Worm (Caenorhabditis elegans) whole organism, young adult: Measurements from ENCODE around the gene tftc-1.
A peak's percentile ranks its signal among the peaks of the same experiment; 100 is the strongest.

ENCODE experiments used
- B0019.2 ChIP-seq: fragments of 200-800 bp; sonication (Bioruptor generic); conservative IDR thresholded peaks from 2 replicates; pipeline ENCODE4 v1.3.6; 2022; ENCODE audit warnings: missing genetic modification reagents, missing genetic modification characterization, missing compliant biosample characterization
- F10E7.11 ChIP-seq: sonication (generic microtip); optimal IDR thresholded peaks from 2 replicates; lab custom pipeline; 2017; ENCODE audit warnings: mild to moderate bottlenecking, missing genetic modification characterization, moderate library complexity, missing compliant biosample characterization
- F33H1.4 ChIP-seq: fragments of 200-800 bp; sonication (Bioruptor generic); IDR thresholded peaks from 2 replicates; pipeline ENCODE4 v1.3.6; 2022; ENCODE audit warnings: missing genetic modification reagents, missing genetic modification characterization, missing compliant biosample characterization
- F49E8.2 ChIP-seq: sonication (generic microtip); optimal IDR thresholded peaks from 3 replicates; lab custom pipeline; 2017; ENCODE audit warnings: missing genetic modification characterization, mild to moderate bottlenecking, missing compliant biosample characterization, antibody characterized with exemption, moderate library complexity; ENCODE audit not compliant: insufficient read depth
- F57A8.1 ChIP-seq: fragments of 200-800 bp; sonication (Bioruptor generic); optimal IDR thresholded peaks from 2 replicates; lab custom pipeline; 2018; ENCODE audit warnings: mild to moderate bottlenecking, missing genetic modification characterization, moderate library complexity, missing compliant biosample characterization
- F57C9.4 ChIP-seq: sonication (generic microtip); optimal IDR thresholded peaks from 2 replicates; lab custom pipeline; 2017; ENCODE audit warnings: mild to moderate bottlenecking, missing genetic modification characterization, missing compliant biosample characterization
- K12H6.12 ChIP-seq: fragments of 200-800 bp; sonication (Bioruptor generic); optimal IDR thresholded peaks from 2 replicates; lab custom pipeline; 2018; ENCODE audit warnings: mild to moderate bottlenecking, missing genetic modification characterization, missing compliant biosample characterization
- T26A5.8 ChIP-seq: sonication (generic microtip); optimal IDR thresholded peaks from 2 replicates; lab custom pipeline; 2016; ENCODE audit warnings: missing genetic modification characterization, missing compliant biosample characterization
- Y53F4B.3 ChIP-seq: fragments of 200-800 bp; sonication (Bioruptor generic); IDR thresholded peaks from 2 replicates; pipeline ENCODE4 v1.3.6; 2022; ENCODE audit warnings: missing genetic modification reagents, missing genetic modification characterization, missing compliant biosample characterization
- Y53G8AR.9 ChIP-seq: fragments of 200-800 bp; sonication (Bioruptor generic); conservative IDR thresholded peaks from 2 replicates; pipeline ENCODE4 v1.3.6; 2022; ENCODE audit warnings: missing genetic modification reagents, missing genetic modification characterization, missing compliant biosample characterization
- Y56A3A.18 ChIP-seq: fragments of 200-800 bp; sonication (Bioruptor generic); IDR thresholded peaks from 2 replicates; pipeline ENCODE4 v1.3.6; 2022; ENCODE audit warnings: missing genetic modification reagents, missing genetic modification characterization, missing compliant biosample characterization
- Y95B8A.8 ChIP-seq: fragments of 200-800 bp; sonication (Bioruptor generic); IDR thresholded peaks from 2 replicates; pipeline ENCODE4 v1.3.6; 2022; ENCODE audit warnings: missing genetic modification reagents, missing genetic modification characterization, missing compliant biosample characterization
- ama-1 ChIP-seq, 3 experiments: fragments of 150-350 bp in 1 of 3; sonication (generic microtip) in 2 of 3; optimal IDR thresholded peaks; 2 replicates each; lab custom pipeline; 2014 to 2018; ENCODE audit warnings: missing biosample characterization in 2 of 3, missing genetic modification characterization in 2 of 3, missing genetic modification reagents in 2 of 3
- aptf-3 ChIP-seq: fragments of 200-800 bp; sonication (Bioruptor generic); IDR thresholded peaks from 2 replicates; pipeline ENCODE4 v1.3.6; 2022; ENCODE audit warnings: missing genetic modification characterization, missing compliant biosample characterization
- attf-6 ChIP-seq: fragments of 200-800 bp; sonication (Bioruptor generic); IDR thresholded peaks from 2 replicates; pipeline ENCODE4 v1.3.6; 2022; ENCODE audit warnings: missing genetic modification reagents, missing genetic modification characterization, missing compliant biosample characterization
- bed-1 ChIP-seq: fragments of 200-800 bp; sonication (Bioruptor generic); IDR thresholded peaks from 2 replicates; pipeline ENCODE4 v1.3.6; 2022; ENCODE audit warnings: missing genetic modification reagents, missing genetic modification characterization, missing compliant biosample characterization
- ceh-58 ChIP-seq: fragments of 200-800 bp; sonication (Bioruptor generic); IDR thresholded peaks from 2 replicates; pipeline ENCODE4 v1.3.6; 2022; ENCODE audit warnings: missing genetic modification characterization, missing compliant biosample characterization
- ceh-79 ChIP-seq: sonication (generic microtip); optimal IDR thresholded peaks from 2 replicates; lab custom pipeline; 2017; ENCODE audit warnings: mild to moderate bottlenecking, missing genetic modification characterization, missing compliant biosample characterization
- ceh-91 ChIP-seq: fragments of 200-800 bp; sonication (Bioruptor generic); IDR thresholded peaks from 2 replicates; pipeline ENCODE4 v1.3.6; 2022; ENCODE audit warnings: missing genetic modification reagents, missing genetic modification characterization, missing compliant biosample characterization
- chd-7 ChIP-seq: sonication (generic microtip); optimal IDR thresholded peaks from 2 replicates; lab custom pipeline; 2016; ENCODE audit warnings: mild to moderate bottlenecking, missing genetic modification characterization, moderate library complexity, missing compliant biosample characterization
- die-1 ChIP-seq: sonication (generic microtip); optimal IDR thresholded peaks from 2 replicates; lab custom pipeline; 2016; ENCODE audit warnings: missing genotype, mild to moderate bottlenecking, missing genetic modification characterization, missing compliant biosample characterization
- dox-1 ChIP-seq: fragments of 200-800 bp; sonication (Bioruptor generic); IDR thresholded peaks from 2 replicates; pipeline ENCODE4 v1.3.6; 2022; ENCODE audit warnings: missing genetic modification reagents, missing genetic modification characterization, missing compliant biosample characterization
- dpff-1 ChIP-seq: sonication (generic microtip); optimal IDR thresholded peaks from 2 replicates; lab custom pipeline; 2017; ENCODE audit warnings: mild to moderate bottlenecking, missing genetic modification characterization, missing compliant biosample characterization
- dpl-1 ChIP-seq: fragments of 150-350 bp; optimal IDR thresholded peaks from 2 replicates; lab custom pipeline; 2014; ENCODE audit warnings: missing biosample characterization, missing genetic modification reagents, missing genetic modification characterization
- egrh-3 ChIP-seq: fragments of 200-800 bp; sonication (Bioruptor generic); IDR thresholded peaks from 2 replicates; pipeline ENCODE4 v1.3.6; 2022; ENCODE audit warnings: missing genetic modification reagents, missing genetic modification characterization, missing compliant biosample characterization
- ets-4 ChIP-seq: fragments of 200-800 bp; sonication (Bioruptor generic); optimal IDR thresholded peaks from 2 replicates; lab custom pipeline; 2018; ENCODE audit warnings: mild to moderate bottlenecking, missing genetic modification characterization, missing compliant biosample characterization
- hmg-20 ChIP-seq: fragments of 200-800 bp; sonication (Bioruptor generic); IDR thresholded peaks from 2 replicates; pipeline ENCODE4 v1.3.6; 2022; ENCODE audit warnings: missing genetic modification reagents, missing genetic modification characterization, missing compliant biosample characterization
- hrde-1 ChIP-seq: sonication (generic microtip); optimal IDR thresholded peaks from 2 replicates; lab custom pipeline; 2016; ENCODE audit warnings: missing genetic modification characterization, mild to moderate bottlenecking, missing compliant biosample characterization, moderate library complexity, missing genotype, missing genetic modification reagents, borderline replicate concordance
- let-526 ChIP-seq: fragments of 200-800 bp; sonication (Bioruptor generic); IDR thresholded peaks from 2 replicates; pipeline ENCODE4 v1.3.6; 2022; ENCODE audit warnings: missing genetic modification reagents, missing genetic modification characterization, missing compliant biosample characterization
- lin-35 ChIP-seq, 3 experiments: fragments of 150-350 bp in 2 of 3; sonication (generic microtip) in 1 of 3; optimal IDR thresholded peaks; 2 replicates each; lab custom pipeline; 2014 to 2018; ENCODE audit warnings: missing biosample characterization in 3 of 3, missing genetic modification characterization in 3 of 3, missing genetic modification reagents in 3 of 3
- lin-54 ChIP-seq: fragments of 200-800 bp; sonication (Bioruptor generic); optimal IDR thresholded peaks from 2 replicates; lab custom pipeline; 2018; ENCODE audit warnings: mild to moderate bottlenecking, missing genetic modification characterization, missing compliant biosample characterization
- madf-8 ChIP-seq: fragments of 200-800 bp; sonication (Bioruptor generic); conservative IDR thresholded peaks from 2 replicates; pipeline ENCODE4 v1.3.6; 2022; ENCODE audit warnings: missing genetic modification reagents, missing genetic modification characterization, missing compliant biosample characterization
- mel-28 ChIP-seq: sonication (generic microtip); optimal IDR thresholded peaks from 2 replicates; lab custom pipeline; 2016; ENCODE audit warnings: borderline replicate concordance, mild to moderate bottlenecking, missing genetic modification characterization, missing compliant biosample characterization
- mxl-1 ChIP-seq: sonication (generic microtip); optimal IDR thresholded peaks from 2 replicates; lab custom pipeline; 2016; ENCODE audit warnings: missing genetic modification characterization, missing compliant biosample characterization
- nhr-179 ChIP-seq: sonication (generic microtip); optimal IDR thresholded peaks from 2 replicates; lab custom pipeline; 2016; ENCODE audit warnings: mild to moderate bottlenecking, missing genetic modification characterization, missing compliant biosample characterization
- pbrm-1 ChIP-seq: fragments of 200-800 bp; sonication (Bioruptor generic); IDR thresholded peaks from 2 replicates; pipeline ENCODE4 v1.3.6; 2022; ENCODE audit warnings: missing genetic modification reagents, missing genetic modification characterization, missing compliant biosample characterization
- pha-4 ChIP-seq: fragments of 150-350 bp; sonication (generic microtip); optimal IDR thresholded peaks from 2 replicates; lab custom pipeline; 2014; ENCODE audit warnings: missing biosample characterization, missing genetic modification reagents, missing genetic modification characterization
- repo-1 ChIP-seq: sonication (generic microtip); optimal IDR thresholded peaks from 2 replicates; lab custom pipeline; 2017; ENCODE audit warnings: mild to moderate bottlenecking, missing genetic modification characterization, missing compliant biosample characterization
- rpc-1 ChIP-seq, 2 experiments: fragments of 150-350 bp in 1 of 2; sonication (generic microtip) in 1 of 2; optimal IDR thresholded peaks; 2 replicates each; lab custom pipeline; 2014 to 2018; ENCODE audit warnings: missing biosample characterization in 1 of 2, missing genetic modification characterization in 1 of 2, missing genetic modification reagents in 1 of 2, missing genotype in 1 of 2
- somi-1 ChIP-seq: fragments of 200-800 bp; sonication (Bioruptor generic); optimal IDR thresholded peaks from 2 replicates; lab custom pipeline; 2018; ENCODE audit warnings: mild to moderate bottlenecking, missing genetic modification characterization, missing compliant biosample characterization
- tbp1 ChIP-seq: fragments of 200-800 bp; sonication (Bioruptor generic); optimal IDR thresholded peaks from 2 replicates; lab custom pipeline; 2018; ENCODE audit warnings: mild to moderate bottlenecking, missing genetic modification characterization, missing compliant biosample characterization
- tbx-9 ChIP-seq: sonication (generic microtip); optimal IDR thresholded peaks from 2 replicates; lab custom pipeline; 2016; ENCODE audit warnings: borderline replicate concordance, missing genetic modification characterization, inconsistent platforms, missing compliant biosample characterization
- unc-130 ChIP-seq: sonication (generic microtip); optimal IDR thresholded peaks from 2 replicates; lab custom pipeline; 2016; ENCODE audit warnings: missing genetic modification reagents, missing genetic modification characterization, missing compliant biosample characterization
- unc-62 ChIP-seq: fragments of 150-350 bp; optimal IDR thresholded peaks from 2 replicates; lab custom pipeline; 2014; ENCODE audit warnings: missing biosample characterization, missing genetic modification reagents, missing genetic modification characterization
- ztf-18 ChIP-seq: sonication (generic microtip); optimal IDR thresholded peaks from 2 replicates; lab custom pipeline; 2016; ENCODE audit warnings: missing genotype, mild to moderate bottlenecking, missing genetic modification characterization, missing compliant biosample characterization
- ztf-25 ChIP-seq: fragments of 200-800 bp; sonication (Bioruptor generic); IDR thresholded peaks from 2 replicates; pipeline ENCODE4 v1.3.6; 2022; ENCODE audit warnings: missing genetic modification reagents, missing genetic modification characterization, missing compliant biosample characterization
- ztf-28 ChIP-seq: fragments of 200-800 bp; sonication (Bioruptor generic); IDR thresholded peaks from 2 replicates; pipeline ENCODE4 v1.3.6; 2022; ENCODE audit warnings: missing genetic modification reagents, missing genetic modification characterization, missing compliant biosample characterization
- ztf-6 ChIP-seq: fragments of 200-800 bp; sonication (Bioruptor generic); IDR thresholded peaks from 2 replicates; pipeline ENCODE4 v1.3.6; 2022; ENCODE audit warnings: missing genetic modification reagents, missing genetic modification characterization, missing compliant biosample characterization

tftc-1 gene

DNA sequence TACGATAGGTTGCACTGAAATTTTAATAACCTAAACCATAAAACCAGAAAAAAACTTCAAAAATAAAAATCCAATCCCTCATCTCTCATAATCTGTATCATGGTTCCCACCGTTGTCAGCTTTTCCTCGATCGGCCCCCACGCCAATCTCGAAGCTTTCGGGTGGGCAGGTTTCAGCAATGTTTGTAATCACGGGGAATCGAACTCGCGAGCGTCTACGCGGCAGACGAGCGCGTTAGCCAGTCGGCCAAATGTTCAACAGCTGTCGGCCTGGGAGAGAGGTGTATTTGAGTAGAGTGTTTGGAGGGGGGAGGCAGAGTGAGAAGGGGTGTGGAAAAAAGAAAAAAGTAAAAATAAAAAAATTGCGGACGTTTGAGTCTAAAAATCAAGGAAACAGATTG lies 59.4 kb downstream of the tftc-1 start (continued):
- TF ChIP-seq chd-7 (tag; lab: Kevin White, UChicago), result peak; percentile 87
- peak; percentile 69; the same call in 1 of the 2 replicates for TF ChIP-seq ztf-28 (GFP tag; lab: Robert Waterston, UW)
- peak; percentile 89 for TF ChIP-seq Y95B8A.8 (GFP tag; lab: Robert Waterston, UW)
- peak; percentile 79 for TF ChIP-seq F49E8.2
- peak; percentile 9 for TF ChIP-seq unc-130
- peak in 1 of 3 experiments; percentile 84 for TF ChIP-seq lin-35 (GFP tag; optimal IDR thresholded peaks at IDR 0.05; lab: Kevin White, UChicago)
- no peak for TF ChIP-seq bed-1
- TF ChIP-seq ztf-6 (GFP tag; lab: Robert Waterston, UW), result no peak
- no peak for TF ChIP-seq pha-4
- TF ChIP-seq unc-62 (GFP tag; lab: Kevin White, UChicago), result no peak
- TF ChIP-seq ztf-25 (GFP tag; lab: Robert Waterston, UW), result 0 out of 2 replicates have a peak, but pooled peaks have one; percentile 83
- TF ChIP-seq B0019.2 (GFP tag; lab: Robert Waterston, UW), result peak; percentile 53
- TF ChIP-seq ama-1 (optimal IDR thresholded peaks at IDR 0.05; lab: Kevin White, UChicago), result no peak
- peak; percentile 71 to 87 for TF ChIP-seq ama-1 (GFP tag; optimal IDR thresholded peaks at IDR 0.05; lab: Kevin White, UChicago)
- TF ChIP-seq hmg-20, result peak; percentile 66; the same call in 1 of the 2 replicates
- no peak for TF ChIP-seq dpff-1
- TF ChIP-seq mxl-1 (tag; lab: Kevin White, UChicago), result peak; percentile 84
- peak; percentile 68; the same call in 1 of the 2 replicates for TF ChIP-seq let-526
- no peak for TF ChIP-seq ceh-91 (GFP tag; lab: Robert Waterston, UW)
- TF ChIP-seq ets-4, result peak; percentile 3
- no peak for TF ChIP-seq F10E7.11 (tag; lab: Kevin White, UChicago)
- TF ChIP-seq rpc-1 (optimal IDR thresholded peaks at IDR 0.05; lab: Kevin White, UChicago), result peak; percentile 93
- peak; percentile 90 for TF ChIP-seq rpc-1 (tag; optimal IDR thresholded peaks at IDR 0.05; lab: Kevin White, UChicago)
- TF ChIP-seq egrh-3, result peak; percentile 73
- TF ChIP-seq die-1 (tag; lab: Kevin White, UChicago), result peak; percentile 83
- TF ChIP-seq F33H1.4 (GFP tag; lab: Robert Waterston, UW), result peak; percentile 66
- TF ChIP-seq nhr-179 (tag; lab: Kevin White, UChicago), result no peak
- peak; percentile 45 for TF ChIP-seq K12H6.12 (tag; lab: Kevin White, UChicago)
- no peak for TF ChIP-seq ceh-58 (GFP tag; lab: Robert Waterston, UW)
- 0 out of 2 replicates have a peak, but pooled peaks have one; percentile 14 for TF ChIP-seq attf-6 (GFP tag; lab: Robert Waterston, UW)
- peak; percentile 82 for TF ChIP-seq pbrm-1 (GFP tag; lab: Robert Waterston, UW)
- peak; percentile 74 for TF ChIP-seq hrde-1
- peak; percentile 9 for TF ChIP-seq dpl-1 (GFP tag; lab: Kevin White, UChicago)
- no peak for TF ChIP-seq F57C9.4 (tag; lab: Kevin White, UChicago)
- TF ChIP-seq repo-1 (tag; lab: Kevin White, UChicago), result peak; percentile 83
- TF ChIP-seq mel-28 (tag; lab: Kevin White, UChicago), result no peak
- TF ChIP-seq Y53F4B.3, result no peak
- no peak for TF ChIP-seq tbx-9
- TF ChIP-seq madf-8, result 0 out of 2 replicates have a peak, but pooled peaks have one; percentile 20
- peak; percentile 95 for TF ChIP-seq tbp1
- TF ChIP-seq lin-54 (GFP tag; lab: Kevin White, UChicago), result peak; percentile 77
- peak; percentile 70; the same call in 1 of the 2 replicates for TF ChIP-seq aptf-3
- no peak for TF ChIP-seq Y53G8AR.9 (GFP tag; lab: Robert Waterston, UW)
- TF ChIP-seq ztf-18, result peak; percentile 83
- TF ChIP-seq F57A8.1 (GFP tag; lab: Kevin White, UChicago), result no peak
- TF ChIP-seq ceh-79, result peak; percentile 60
- TF ChIP-seq T26A5.8 (tag; lab: Kevin White, UChicago), result peak; percentile 24
- peak; percentile 94 for TF ChIP-seq Y56A3A.18 (GFP tag; lab: Robert Waterston, UW)
- peak; percentile 54 for TF ChIP-seq somi-1 (GFP tag; lab: Kevin White, UChicago)
- peak; percentile 92 for TF ChIP-seq dox-1
